Worm (Caenorhabditis elegans): ENCODE results near the gene C03F11.2.

The C03F11.2 gene

ce11 chrX:5429335-5429734 is 32.1 kb upstream of the C03F11.2 start (continued):
- TF ChIP-seq elt-3 (tag; optimal IDR thresholded peaks at IDR 0.05) (no peak), mab-5 (tag; optimal IDR thresholded peaks at IDR 0.05) (peak; percentile 96)

DNA sequence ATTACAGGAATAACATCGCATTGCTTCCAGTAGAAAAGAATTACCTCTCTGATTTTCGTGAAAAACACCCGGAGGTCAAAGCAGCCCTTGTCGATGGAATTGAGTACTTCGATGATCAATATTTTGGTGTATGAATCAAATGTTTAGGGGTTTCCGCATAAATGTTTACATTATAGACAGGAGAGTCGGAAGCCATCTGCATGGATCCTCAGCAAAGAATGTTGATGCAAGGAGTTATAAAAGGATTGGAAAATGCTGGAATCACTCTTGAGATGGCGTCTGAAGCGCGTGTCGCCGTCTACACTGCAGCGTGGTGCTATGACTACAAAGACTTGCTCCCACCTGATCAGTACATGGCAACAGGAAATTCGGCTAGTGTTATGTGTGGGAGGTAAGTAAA is 17.1 kb upstream of the C03F11.2 start, which contains the start of gene C41A3.2:
C41A3.2 (minus strand) TSS at position 101 of the 400 bp plus-strand sequence.
- TF ChIP-seq nhr-10 (tag; optimal IDR thresholded peaks at IDR 0.05) (no peak), aly-2 (tag; optimal IDR thresholded peaks at IDR 0.05) (no peak), unc-62 (GFP tag; optimal IDR thresholded peaks at IDR 0.05) (no peak), Y55F3AM.14 (GFP tag; optimal IDR thresholded peaks at IDR 0.05) (no peak), ama-1 (optimal IDR thresholded peaks at IDR 0.05) (no peak), dmd-4 (tag; optimal IDR thresholded peaks at IDR 0.05) (no peak), ZK546.5 (tag; optimal IDR thresholded peaks at IDR 0.05) (no peak), nhr-21 (tag; optimal IDR thresholded peaks at IDR 0.05) (no peak), lsy-2 (tag; optimal IDR thresholded peaks at IDR 0.05) (no peak), elt-3 (tag; optimal IDR thresholded peaks at IDR 0.05) (no peak), fos-1 (tag; optimal IDR thresholded peaks at IDR 0.05) (no peak), lin-39 (tag; optimal IDR thresholded peaks at IDR 0.05) (no peak)

DNA sequence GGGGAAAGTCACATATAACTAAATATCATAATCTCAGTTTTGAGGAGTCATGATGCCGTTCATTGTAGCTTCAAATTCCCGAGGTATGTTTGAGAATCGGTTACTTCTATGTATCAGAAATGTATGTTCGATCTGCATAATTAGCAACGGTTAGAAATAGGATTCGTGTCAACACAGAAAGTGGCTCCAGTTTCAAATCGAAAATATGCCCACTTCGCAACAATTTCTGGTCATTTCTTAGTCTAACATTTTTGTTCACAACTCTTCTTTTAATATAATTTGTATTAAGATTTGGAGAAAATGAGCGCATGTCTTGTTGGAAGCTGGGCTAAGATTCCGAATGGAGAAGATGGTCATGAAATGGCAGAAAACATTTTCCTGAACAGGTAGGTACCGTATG is 16.3 kb upstream of the C03F11.2 start, which contains the start of gene pks-1:
pks-1 (plus strand) TSS at position 301 of the 400 bp plus-strand sequence.
- TF ChIP-seq blmp-1 (tag; optimal IDR thresholded peaks at IDR 0.05; ENCODE audit: insufficient read depth) (no peak), lsy-2 (tag; optimal IDR thresholded peaks at IDR 0.05) (no peak), fos-1 (tag; optimal IDR thresholded peaks at IDR 0.05) (no peak), nhr-23 (tag; optimal IDR thresholded peaks at IDR 0.05) (no peak), egl-27 (tag; optimal IDR thresholded peaks at IDR 0.05) (no peak), nhr-12 (tag; optimal IDR thresholded peaks at IDR 0.05) (no peak), aly-2 (tag; optimal IDR thresholded peaks at IDR 0.05) (no peak), snpc-4 (tag; optimal IDR thresholded peaks at IDR 0.05) (no peak), mdl-1 (tag; optimal IDR thresholded peaks at IDR 0.05) (no peak)

DNA sequence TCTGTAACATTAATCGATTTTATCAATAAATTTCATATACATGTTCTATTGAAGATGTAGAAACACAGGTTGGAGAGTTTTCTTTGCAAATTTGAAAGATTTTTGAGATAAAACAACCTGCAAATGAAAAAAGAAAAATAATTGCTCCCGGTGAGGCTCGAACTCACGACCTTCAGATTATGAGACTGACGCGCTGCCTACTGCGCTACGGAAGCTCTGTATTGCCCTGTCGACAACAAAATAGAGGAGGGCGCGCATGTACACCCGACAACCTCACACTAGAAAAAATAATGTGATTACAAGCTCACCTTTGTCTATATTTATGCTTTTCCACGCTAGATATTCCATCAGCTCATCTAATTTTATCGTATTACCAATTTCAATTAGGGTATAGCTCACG is 10.1 kb upstream of the C03F11.2 start:
- TF ChIP-seq ztf-1 (GFP tag; conservative IDR thresholded peaks at IDR 0.05) (no peak), lsy-2 (tag; optimal IDR thresholded peaks at IDR 0.05) (no peak), nhr-21 (tag; optimal IDR thresholded peaks at IDR 0.05) (no peak), unc-62 (GFP tag; optimal IDR thresholded peaks at IDR 0.05) (no peak), snpc-4 (tag; optimal IDR thresholded peaks at IDR 0.05) (no peak), gmeb-1 (tag; optimal IDR thresholded peaks at IDR 0.05) (no peak), mab-5 (tag; optimal IDR thresholded peaks at IDR 0.05) (no peak), ama-1 (optimal IDR thresholded peaks at IDR 0.05) (no peak), fos-1 (tag; optimal IDR thresholded peaks at IDR 0.05) (peak; percentile 8), mdl-1 (tag; optimal IDR thresholded peaks at IDR 0.05) (no peak), sma-9 (GFP tag; optimal IDR thresholded peaks at IDR 0.05) (no peak), sma-9 (tag; optimal IDR thresholded peaks at IDR 0.05) (no peak), nhr-129 (tag; optimal IDR thresholded peaks at IDR 0.05) (peak; percentile 42)

ce11 chrX:5406345-5406744 is 9.1 kb upstream of the C03F11.2 start, which contains the start of gene C03F11.4:
C03F11.4 (minus strand) TSS chrX:5406445.
- TF ChIP-seq R02D3.7 (tag; optimal IDR thresholded peaks at IDR 0.05) (no peak), gmeb-1 (tag; optimal IDR thresholded peaks at IDR 0.05) (no peak), ZK546.5 (tag; optimal IDR thresholded peaks at IDR 0.05) (no peak), lin-11 (tag; optimal IDR thresholded peaks at IDR 0.05) (no peak), Y55F3AM.14 (GFP tag; optimal IDR thresholded peaks at IDR 0.05) (no peak), fos-1 (tag; optimal IDR thresholded peaks at IDR 0.05) (no peak), ztf-11 (tag; optimal IDR thresholded peaks at IDR 0.05) (no peak), egl-27 (tag; optimal IDR thresholded peaks at IDR 0.05) (no peak), mbf-1 (tag; optimal IDR thresholded peaks at IDR 0.05) (no peak), nhr-129 (tag; optimal IDR thresholded peaks at IDR 0.05) (no peak), nhr-21 (tag; optimal IDR thresholded peaks at IDR 0.05) (no peak), nhr-10 (tag; optimal IDR thresholded peaks at IDR 0.05) (no peak), mab-5 (tag; optimal IDR thresholded peaks at IDR 0.05) (no peak), zag-1 (tag; optimal IDR thresholded peaks at IDR 0.05) (no peak), nhr-77 (tag; optimal IDR thresholded peaks at IDR 0.05) (no peak), crh-2 (tag; optimal IDR thresholded peaks at IDR 0.05) (no peak)

DNA sequence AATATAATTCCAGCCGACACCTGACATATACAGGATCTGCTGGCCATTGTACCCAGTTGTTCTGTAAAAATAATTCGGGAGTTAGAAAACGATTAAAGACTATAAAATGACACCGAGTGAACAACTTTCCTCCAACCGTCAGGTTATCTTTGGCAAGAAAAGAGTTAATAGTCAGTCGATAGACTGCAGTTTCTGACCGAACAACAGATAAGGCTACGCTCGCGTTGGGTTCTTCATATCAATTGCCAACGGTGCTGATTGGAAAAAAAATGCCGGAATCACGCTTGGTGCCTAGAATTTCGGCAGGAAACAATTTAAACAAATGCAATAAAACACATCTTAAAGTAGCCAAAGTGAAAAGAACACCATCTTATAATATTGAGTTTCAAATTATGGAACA is 3.3 kb upstream of the C03F11.2 start, which contains the start of gene scav-1:
scav-1 (minus strand) TSS at position 61 of the 400 bp plus-strand sequence.
- peak; percentile 6 for TF ChIP-seq gmeb-1 (tag; optimal IDR thresholded peaks at IDR 0.05)
- TF ChIP-seq nhr-77 (tag; optimal IDR thresholded peaks at IDR 0.05): no peak
- peak; percentile 41 for TF ChIP-seq crh-2 (tag; optimal IDR thresholded peaks at IDR 0.05)
- peak; percentile 0 for TF ChIP-seq nhr-129 (tag; optimal IDR thresholded peaks at IDR 0.05)
- no peak for TF ChIP-seq unc-55 (GFP tag; optimal IDR thresholded peaks at IDR 0.05)
- no peak for TF ChIP-seq R02D3.7 (tag; optimal IDR thresholded peaks at IDR 0.05)
- no peak for TF ChIP-seq ZK546.5 (tag; optimal IDR thresholded peaks at IDR 0.05)
- peak; percentile 92 for TF ChIP-seq fos-1 (tag; optimal IDR thresholded peaks at IDR 0.05)
- TF ChIP-seq nhr-25 (tag; optimal IDR thresholded peaks at IDR 0.05): no peak
- TF ChIP-seq lin-11 (tag; optimal IDR thresholded peaks at IDR 0.05): no peak

Measured in whole organism, L2 larva.